Worm (Caenorhabditis elegans) whole organism, L3 larva: Measurements from ENCODE around the gene F58B4.5.

ENCODE experiments used
- fos-1 ChIP-seq: fragments of 150-350 bp; optimal IDR thresholded peaks from 2 replicates; lab custom pipeline; 2014; ENCODE audit warnings: missing biosample characterization, missing genetic modification characterization
- jun-1 ChIP-seq: fragments of 150-350 bp; optimal IDR thresholded peaks from 2 replicates; lab custom pipeline; 2014; ENCODE audit warnings: missing biosample characterization, missing genetic modification reagents, missing genetic modification characterization
- nhr-25 ChIP-seq: sonication (generic microtip); optimal IDR thresholded peaks from 2 replicates; lab custom pipeline; 2017; ENCODE audit warnings: missing biosample characterization, missing genetic modification characterization
- skn-1 ChIP-seq: fragments of 150-350 bp; optimal IDR thresholded peaks from 2 replicates; lab custom pipeline; 2014; ENCODE audit warnings: missing biosample characterization, missing genetic modification characterization
- snpc-4 ChIP-seq: fragments of 150-350 bp; optimal IDR thresholded peaks from 2 replicates; lab custom pipeline; 2014; ENCODE audit warnings: missing biosample characterization, missing genetic modification characterization
- ztf-11 ChIP-seq: fragments of 150-350 bp; optimal IDR thresholded peaks from 2 replicates; lab custom pipeline; 2014; ENCODE audit warnings: missing biosample characterization, missing genetic modification characterization

ce11 chrV:10889774-10890173, 42.7 kb upstream of the F58B4.5 start:
- TF ChIP-seq jun-1 (tag; lab: Kevin White, UChicago) (no peak), skn-1 (tag; lab: Kevin White, UChicago) (no peak), nhr-25 (tag; lab: Kevin White, UChicago) (no peak), ztf-11 (tag; lab: Kevin White, UChicago) (no peak), snpc-4 (tag; lab: Kevin White, UChicago) (no peak), fos-1 (tag; lab: Kevin White, UChicago) (no peak)
